Worm (Caenorhabditis elegans): ENCODE data around the gene K01A6.7.

- TF ChIP-seq madf-9 (GFP tag; conservative IDR thresholded peaks at IDR 0.05): no peak
- TF ChIP-seq ztf-11 (tag; optimal IDR thresholded peaks at IDR 0.05): no peak
- no peak for TF ChIP-seq lir-3 (tag; optimal IDR thresholded peaks at IDR 0.05)
- no peak for TF ChIP-seq mxl-2 (GFP tag; conservative IDR thresholded peaks at IDR 0.05)
- no peak for TF ChIP-seq rbr-2 (tag; optimal IDR thresholded peaks at IDR 0.05)
- TF ChIP-seq nhr-41 (GFP tag; IDR thresholded peaks at IDR 0.05): no peak
- TF ChIP-seq nhr-77 (tag; optimal IDR thresholded peaks at IDR 0.05): no peak
- no peak for TF ChIP-seq jun-1 (tag; optimal IDR thresholded peaks at IDR 0.05)
- no peak for TF ChIP-seq unc-130 (GFP tag; optimal IDR thresholded peaks at IDR 0.05)
Measured at ce11 chrIV:11723255-11723654, 15.1 kb downstream of the K01A6.7 start.
